Worm (Caenorhabditis elegans): ENCODE data around the gene pax-1.

Gene pax-1

DNA sequence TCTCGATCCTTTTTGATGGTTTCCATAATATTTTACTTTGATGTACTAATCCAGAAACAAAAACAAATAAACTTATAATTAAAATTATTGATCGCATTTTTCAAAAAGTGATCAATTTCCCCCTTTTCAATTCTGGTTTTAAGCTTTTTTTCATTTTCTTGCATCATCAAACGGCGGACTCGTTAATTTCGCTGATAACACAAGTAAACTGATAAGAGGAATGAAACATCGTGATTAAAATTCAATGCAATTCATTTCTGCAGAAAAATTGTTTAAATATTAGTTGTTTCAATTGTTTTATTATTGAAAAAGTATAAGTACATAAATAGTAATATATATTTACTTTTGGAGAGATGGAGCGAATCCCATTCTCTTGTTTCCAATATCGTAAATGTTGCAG lies 42.5 kb downstream of the pax-1 start:
- no peak for TF ChIP-seq rcor-1 (GFP tag; IDR thresholded peaks at IDR 0.05)
- TF ChIP-seq madf-10 (tag; optimal IDR thresholded peaks at IDR 0.05), result no peak
- TF ChIP-seq bed-1 (GFP tag; IDR thresholded peaks at IDR 0.05), result no peak
- TF ChIP-seq nfyb-1 (GFP tag; IDR thresholded peaks at IDR 0.05), result 0 out of 2 replicates have a peak, but pooled peaks have one; percentile 24
- TF ChIP-seq C06A6.2 (GFP tag; conservative IDR thresholded peaks at IDR 0.05), result no peak
- TF ChIP-seq T07F8.4 (tag; optimal IDR thresholded peaks at IDR 0.05), result no peak
- no peak for TF ChIP-seq cebp-1 (GFP tag; IDR thresholded peaks at IDR 0.05)
- TF ChIP-seq cebp-1 (tag; optimal IDR thresholded peaks at IDR 0.05), result no peak
- TF ChIP-seq zim-3 (tag; optimal IDR thresholded peaks at IDR 0.05), result no peak
- no peak for TF ChIP-seq F49E8.2 (tag; optimal IDR thresholded peaks at IDR 0.05; ENCODE audit: insufficient read depth)
- no peak for TF ChIP-seq cebp-2 (GFP tag; IDR thresholded peaks at IDR 0.05)
- peak; percentile 2 for TF ChIP-seq tlf-1 (GFP tag; optimal IDR thresholded peaks at IDR 0.05)
- TF ChIP-seq let-607 (tag; optimal IDR thresholded peaks at IDR 0.05), result peak in 1 of 2 experiments; percentile 13
- no peak for TF ChIP-seq F33H1.4 (GFP tag; IDR thresholded peaks at IDR 0.05)
- TF ChIP-seq Y53G8AR.9 (GFP tag; conservative IDR thresholded peaks at IDR 0.05), result peak; percentile 69
- TF ChIP-seq rec-8 (tag; optimal IDR thresholded peaks at IDR 0.05), result no peak
- peak; percentile 16; the same call in 1 of the 2 replicates for TF ChIP-seq B0336.3 (GFP tag; IDR thresholded peaks at IDR 0.05)
- TF ChIP-seq nhr-80 (tag; optimal IDR thresholded peaks at IDR 0.05), result peak; percentile 71
- TF ChIP-seq ekl-4 (GFP tag; IDR thresholded peaks at IDR 0.05), result 0 out of 2 replicates have a peak, but pooled peaks have one; percentile 21
- TF ChIP-seq egl-44 (GFP tag; IDR thresholded peaks at IDR 0.05), result no peak
- TF ChIP-seq tbp1 (GFP tag; optimal IDR thresholded peaks at IDR 0.05), result peak; percentile 7
- no peak for TF ChIP-seq hlh-12 (tag; optimal IDR thresholded peaks at IDR 0.05)
- TF ChIP-seq hlh-26 (GFP tag; conservative IDR thresholded peaks at IDR 0.05), result no peak
- TF ChIP-seq snpc-4 (GFP tag; optimal IDR thresholded peaks at IDR 0.05), result no peak
- peak in 1 of 4 experiments; percentile 5 for TF ChIP-seq snpc-4 (tag; optimal IDR thresholded peaks at IDR 0.05)
- no peak for TF ChIP-seq tbx-9 (tag; optimal IDR thresholded peaks at IDR 0.05; ENCODE audit: borderline replicate concordance)

DNA sequence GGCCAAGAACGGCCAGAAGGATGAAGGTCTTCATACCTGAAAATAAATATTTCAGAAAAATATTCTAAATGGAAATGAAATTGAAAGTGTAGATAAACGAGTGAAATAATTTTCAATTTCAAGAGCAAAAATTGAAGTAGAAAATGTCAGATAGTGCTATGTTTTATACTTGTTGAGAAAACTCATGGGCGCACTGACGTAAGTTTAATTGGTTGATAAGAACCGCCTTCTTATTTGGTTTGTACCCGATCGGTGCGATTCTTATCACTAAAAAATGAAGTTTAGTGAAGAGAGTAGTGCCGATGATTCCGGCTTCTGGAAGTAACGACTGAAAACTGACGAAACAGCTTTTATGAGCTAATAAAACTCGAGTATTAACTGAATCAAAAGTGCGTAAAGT lies 44.2 kb downstream of the pax-1 start, which contains the start of the genes asp-6 and asp-12:
asp-6 (minus strand) TSS at position 36 of the 400 bp plus-strand sequence.
asp-12 (plus strand) TSS at position 309 of the 400 bp plus-strand sequence.
- peak; percentile 80 for TF ChIP-seq nhr-80 (tag; optimal IDR thresholded peaks at IDR 0.05)
- no peak for TF ChIP-seq madf-3 (GFP tag; IDR thresholded peaks at IDR 0.05)

DNA sequence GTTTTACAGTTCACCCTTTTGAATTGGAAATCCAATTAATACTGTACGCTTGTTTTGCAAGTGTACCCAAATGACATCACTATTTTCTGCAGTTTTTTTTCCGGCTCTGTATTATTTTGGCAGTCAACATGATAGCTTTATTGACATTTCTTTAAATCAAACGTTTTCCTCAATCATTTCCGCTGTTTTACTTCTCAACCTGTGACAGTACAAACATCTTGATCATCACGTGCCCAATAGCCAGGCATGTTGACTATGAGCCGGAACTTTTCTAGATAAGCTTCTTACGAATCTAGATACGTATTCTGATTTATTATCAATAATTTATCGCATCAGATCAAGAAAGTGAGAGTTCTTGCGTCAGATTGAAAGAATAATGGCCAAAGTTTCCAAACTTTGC lies 45.1 kb downstream of the pax-1 start:
- TF ChIP-seq B0336.3 (GFP tag; IDR thresholded peaks at IDR 0.05) (0 out of 2 replicates have a peak, but pooled peaks have one; percentile 26), nhr-80 (tag; optimal IDR thresholded peaks at IDR 0.05) (peak; percentile 69), cebp-1 (GFP tag; IDR thresholded peaks at IDR 0.05) (no peak), cebp-1 (tag; optimal IDR thresholded peaks at IDR 0.05) (peak; percentile 16), ets-4 (GFP tag; optimal IDR thresholded peaks at IDR 0.05) (peak; percentile 35), tbp1 (GFP tag; optimal IDR thresholded peaks at IDR 0.05) (peak; percentile 9), let-607 (tag; optimal IDR thresholded peaks at IDR 0.05) (peak in 1 of 2 experiments; percentile 18), atf-7 (tag; optimal IDR thresholded peaks at IDR 0.05) (peak; percentile 86), rcor-1 (GFP tag; IDR thresholded peaks at IDR 0.05) (no peak), repo-1 (tag; optimal IDR thresholded peaks at IDR 0.05) (no peak), ztf-22 (GFP tag; optimal IDR thresholded peaks at IDR 0.05) (peak; percentile 19), egl-18 (GFP tag; IDR thresholded peaks at IDR 0.05) (no peak), nhr-90 (tag; optimal IDR thresholded peaks at IDR 0.05) (peak; percentile 5)

DNA sequence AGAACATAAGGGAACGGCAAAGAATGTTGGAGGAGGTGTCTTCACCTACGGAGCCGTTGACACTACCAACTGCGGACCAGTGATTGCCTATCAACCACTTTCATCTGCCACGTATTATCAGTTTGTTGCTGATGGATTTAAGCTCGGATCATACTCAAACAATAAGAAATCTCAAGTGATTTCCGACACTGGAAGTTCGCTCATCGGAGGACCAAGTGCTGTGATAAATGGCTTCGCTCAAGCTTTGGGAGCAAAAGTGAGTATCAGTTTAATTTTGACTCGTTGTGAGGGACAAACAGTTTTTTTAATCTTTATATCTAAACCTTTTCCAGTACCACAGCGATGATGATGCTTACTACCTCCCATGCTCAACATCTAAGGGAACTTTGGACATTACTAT lies 46.7 kb downstream of the pax-1 start:
- no peak for TF ChIP-seq hmg-20 (GFP tag; IDR thresholded peaks at IDR 0.05)
- no peak for TF ChIP-seq nfyb-1 (GFP tag; IDR thresholded peaks at IDR 0.05)
- no peak for TF ChIP-seq ZK185.1 (tag; optimal IDR thresholded peaks at IDR 0.05; ENCODE audit: poor library complexity, severe bottlenecking)
- TF ChIP-seq bed-1 (GFP tag; IDR thresholded peaks at IDR 0.05), result no peak
- TF ChIP-seq Y53F4B.3 (GFP tag; IDR thresholded peaks at IDR 0.05), result no peak
- no peak for TF ChIP-seq madf-10 (tag; optimal IDR thresholded peaks at IDR 0.05)
- no peak for TF ChIP-seq K11D2.4 (GFP tag; IDR thresholded peaks at IDR 0.05)
- no peak for TF ChIP-seq ztf-18 (tag; optimal IDR thresholded peaks at IDR 0.05)
- no peak for TF ChIP-seq C06A6.2 (GFP tag; conservative IDR thresholded peaks at IDR 0.05)
- TF ChIP-seq him-1 (tag; optimal IDR thresholded peaks at IDR 0.05), result no peak
- TF ChIP-seq unc-130 (GFP tag; optimal IDR thresholded peaks at IDR 0.05), result no peak
- TF ChIP-seq mes-4 (tag; optimal IDR thresholded peaks at IDR 0.05), result no peak
- no peak for TF ChIP-seq chd-7 (tag; optimal IDR thresholded peaks at IDR 0.05)
- no peak for TF ChIP-seq attf-3 (GFP tag; conservative IDR thresholded peaks at IDR 0.05)
- no peak for TF ChIP-seq ztf-28 (GFP tag; IDR thresholded peaks at IDR 0.05)
